Worm (Caenorhabditis elegans): ENCODE measurements around the gene zip-9.
A peak's percentile ranks its signal among the peaks of the same experiment; 100 is the strongest.

zip-9 gene

DNA sequence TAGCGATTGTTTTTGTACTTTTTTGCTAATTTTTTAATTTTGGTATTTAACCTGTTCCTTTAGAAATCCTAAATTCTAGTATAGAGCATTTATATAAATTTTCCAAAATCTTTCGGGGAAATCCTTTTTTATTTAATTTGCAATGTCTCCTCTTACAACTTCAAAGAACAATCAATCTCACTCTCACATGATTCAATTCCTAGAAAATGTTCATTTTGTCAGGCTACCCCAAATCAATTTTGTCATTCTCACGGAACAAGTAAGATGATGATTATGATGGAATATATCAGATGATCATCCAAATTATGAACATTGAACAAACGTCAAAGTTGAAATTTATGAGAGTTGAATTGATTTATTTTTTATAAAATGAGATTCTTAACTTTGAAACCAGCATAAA, 5.0 kb upstream of the zip-9 start (continued):
- TF ChIP-seq lin-11 (tag; optimal IDR thresholded peaks at IDR 0.05) (no peak), lsy-2 (tag; optimal IDR thresholded peaks at IDR 0.05) (peak in 1 of 2 experiments; percentile 71), ama-1 (optimal IDR thresholded peaks at IDR 0.05) (no peak), nhr-10 (tag; optimal IDR thresholded peaks at IDR 0.05) (no peak), blmp-1 (tag; optimal IDR thresholded peaks at IDR 0.05; ENCODE audit: insufficient read depth) (no peak), alr-1 (tag; optimal IDR thresholded peaks at IDR 0.05) (no peak), skn-1 (tag; optimal IDR thresholded peaks at IDR 0.05) (peak; percentile 55)

ce11 chrV:10938739-10939138, 3.5 kb upstream of the zip-9 start, which contains the start of gene F17C11.11:
TSS of gene F17C11.11 (minus strand) at chrV:10938817.
- TF ChIP-seq crh-2 (tag; optimal IDR thresholded peaks at IDR 0.05) (peak; percentile 47), lin-39 (tag; optimal IDR thresholded peaks at IDR 0.05) (no peak), mdl-1 (tag; optimal IDR thresholded peaks at IDR 0.05) (no peak), C34F6.9 (tag; optimal IDR thresholded peaks at IDR 0.05) (peak; percentile 28), ztf-4 (tag; optimal IDR thresholded peaks at IDR 0.05) (no peak), unc-39 (tag; optimal IDR thresholded peaks at IDR 0.05) (no peak), ceh-82 (tag; optimal IDR thresholded peaks at IDR 0.05) (no peak), gmeb-1 (tag; optimal IDR thresholded peaks at IDR 0.05) (peak; percentile 23), ama-1 (optimal IDR thresholded peaks at IDR 0.05) (no peak), fos-1 (tag; optimal IDR thresholded peaks at IDR 0.05) (peak; percentile 58), nhr-21 (tag; optimal IDR thresholded peaks at IDR 0.05) (peak; percentile 20), sma-9 (GFP tag; optimal IDR thresholded peaks at IDR 0.05) (peak; percentile 68), sma-9 (tag; optimal IDR thresholded peaks at IDR 0.05) (no peak), nhr-129 (tag; optimal IDR thresholded peaks at IDR 0.05) (peak; percentile 99), F13H6.1 (tag; optimal IDR thresholded peaks at IDR 0.05) (peak; percentile 26), dmd-4 (tag; optimal IDR thresholded peaks at IDR 0.05) (no peak), nhr-10 (tag; optimal IDR thresholded peaks at IDR 0.05) (no peak)

DNA sequence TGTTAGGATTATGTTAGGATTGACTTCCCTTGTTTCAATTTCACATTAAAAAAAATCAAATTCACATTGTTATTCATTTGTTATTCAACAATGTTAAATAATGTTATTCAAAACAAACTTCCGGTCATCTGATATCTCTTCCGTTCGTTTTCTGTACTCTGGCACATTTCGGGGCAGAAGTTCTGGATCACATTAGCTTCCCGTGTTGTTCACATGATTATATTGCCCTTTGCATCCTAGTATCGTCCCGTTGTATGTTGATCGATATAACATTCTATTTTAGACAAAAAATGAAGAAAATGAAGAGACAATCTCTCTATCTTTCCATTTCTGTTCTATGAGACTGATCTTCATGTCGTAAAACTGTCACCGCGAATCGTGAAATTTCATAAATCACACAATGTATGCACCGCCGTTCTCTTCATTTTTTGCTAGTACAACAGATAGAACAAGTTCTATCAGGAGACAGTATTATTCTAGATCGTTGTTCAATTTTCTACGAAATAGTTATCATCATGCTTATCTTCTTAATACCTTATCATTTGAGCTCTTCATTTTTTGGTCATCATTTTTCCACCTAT, 2.2 kb upstream of the zip-9 start:
- TF ChIP-seq sma-9 (GFP tag; optimal IDR thresholded peaks at IDR 0.05) (peak; percentile 65), sma-9 (tag; optimal IDR thresholded peaks at IDR 0.05) (no peak), unc-62 (GFP tag; optimal IDR thresholded peaks at IDR 0.05) (peak; percentile 24), lin-39 (tag; optimal IDR thresholded peaks at IDR 0.05) (no peak), nhr-21 (tag; optimal IDR thresholded peaks at IDR 0.05) (peak; percentile 68), fos-1 (tag; optimal IDR thresholded peaks at IDR 0.05) (no peak), elt-1 (tag; optimal IDR thresholded peaks at IDR 0.05) (no peak)

DNA sequence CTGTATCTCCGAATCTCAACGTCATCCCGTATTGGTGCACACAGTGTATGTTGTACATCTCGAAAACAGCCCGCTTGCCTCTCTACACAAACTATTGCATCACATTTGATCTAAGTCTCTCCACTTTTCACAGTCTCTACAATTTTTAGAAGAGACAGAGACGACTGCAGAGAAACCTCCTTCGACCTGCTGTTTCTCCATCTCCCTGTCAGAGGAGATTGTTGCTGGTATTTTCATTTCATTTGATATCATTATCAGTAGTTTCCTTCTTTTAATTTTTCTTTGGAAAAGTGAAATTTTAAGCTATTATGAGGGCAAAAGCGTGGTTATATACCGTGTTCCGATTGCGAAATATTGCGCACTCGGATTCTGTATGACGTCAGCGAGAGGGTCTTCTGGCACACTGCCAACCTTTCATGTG, 1.7 kb upstream of the zip-9 start:
- TF ChIP-seq lin-39 (tag; optimal IDR thresholded peaks at IDR 0.05) (no peak), dmd-4 (tag; optimal IDR thresholded peaks at IDR 0.05) (no peak), elt-3 (tag; optimal IDR thresholded peaks at IDR 0.05) (no peak), skn-1 (tag; optimal IDR thresholded peaks at IDR 0.05) (peak; percentile 75), unc-62 (GFP tag; optimal IDR thresholded peaks at IDR 0.05) (no peak), ceh-82 (tag; optimal IDR thresholded peaks at IDR 0.05) (no peak), unc-55 (GFP tag; optimal IDR thresholded peaks at IDR 0.05) (peak; percentile 59), elt-1 (tag; optimal IDR thresholded peaks at IDR 0.05) (no peak), unc-39 (tag; optimal IDR thresholded peaks at IDR 0.05) (no peak), alr-1 (tag; optimal IDR thresholded peaks at IDR 0.05) (no peak), ama-1 (optimal IDR thresholded peaks at IDR 0.05) (peak; percentile 34), lin-11 (tag; optimal IDR thresholded peaks at IDR 0.05) (no peak), nhr-25 (tag; optimal IDR thresholded peaks at IDR 0.05) (peak; percentile 45), crh-2 (tag; optimal IDR thresholded peaks at IDR 0.05) (peak; percentile 81), blmp-1 (tag; optimal IDR thresholded peaks at IDR 0.05; ENCODE audit: insufficient read depth) (peak; percentile 71), Y55F3AM.14 (GFP tag; optimal IDR thresholded peaks at IDR 0.05) (peak; percentile 77), nhr-11 (tag; optimal IDR thresholded peaks at IDR 0.05) (no peak), nhr-12 (tag; optimal IDR thresholded peaks at IDR 0.05) (no peak), peb-1 (tag; optimal IDR thresholded peaks at IDR 0.05) (no peak), zag-1 (tag; optimal IDR thresholded peaks at IDR 0.05) (peak; percentile 27), ztf-11 (tag; optimal IDR thresholded peaks at IDR 0.05) (no peak), R02D3.7 (tag; optimal IDR thresholded peaks at IDR 0.05) (no peak), sma-9 (GFP tag; optimal IDR thresholded peaks at IDR 0.05) (peak; percentile 67), sma-9 (tag; optimal IDR thresholded peaks at IDR 0.05) (no peak), nhr-23 (tag; optimal IDR thresholded peaks at IDR 0.05) (no peak), ztf-1 (GFP tag; conservative IDR thresholded peaks at IDR 0.05) (no peak), nhr-6 (tag; optimal IDR thresholded peaks at IDR 0.05) (no peak), nhr-21 (tag; optimal IDR thresholded peaks at IDR 0.05) (peak; percentile 56), nhr-77 (tag; optimal IDR thresholded peaks at IDR 0.05) (no peak), lin-13 (GFP tag; optimal IDR thresholded peaks at IDR 0.05) (peak; percentile 39), mab-5 (tag; optimal IDR thresholded peaks at IDR 0.05) (no peak), mdl-1 (tag; optimal IDR thresholded peaks at IDR 0.05) (peak in 1 of 2 experiments; percentile 24), C34F6.9 (tag; optimal IDR thresholded peaks at IDR 0.05) (peak; percentile 75), lsy-2 (tag; optimal IDR thresholded peaks at IDR 0.05) (peak in 1 of 2 experiments; percentile 65), fos-1 (tag; optimal IDR thresholded peaks at IDR 0.05) (peak; percentile 74), nhr-10 (tag; optimal IDR thresholded peaks at IDR 0.05) (no peak), ceh-16 (tag; optimal IDR thresholded peaks at IDR 0.05) (no peak), F13H6.1 (tag; optimal IDR thresholded peaks at IDR 0.05) (peak; percentile 77), ZK546.5 (tag; optimal IDR thresholded peaks at IDR 0.05) (no peak), ztf-4 (tag; optimal IDR thresholded peaks at IDR 0.05) (peak; percentile 48), gmeb-1 (tag; optimal IDR thresholded peaks at IDR 0.05) (peak; percentile 62), egl-27 (tag; optimal IDR thresholded peaks at IDR 0.05) (peak; percentile 75)
